Worm (Caenorhabditis elegans): ENCODE results near the gene brc-1.

brc-1 gene

ce11 chrIII:3887586-3887985 lies 24.8 kb upstream of the brc-1 start:
- TF ChIP-seq pbrm-1 (GFP tag; IDR thresholded peaks at IDR 0.05) = no peak
- TF ChIP-seq mel-28 (tag; optimal IDR thresholded peaks at IDR 0.05; ENCODE audit: borderline replicate concordance) = no peak
- TF ChIP-seq lin-35 (GFP tag; optimal IDR thresholded peaks at IDR 0.05) = no peak
- TF ChIP-seq hmg-1.2 (GFP tag; IDR thresholded peaks at IDR 0.05) = peak; percentile 24; the same call in 1 of the 2 replicates
- TF ChIP-seq ztf-25 (GFP tag; IDR thresholded peaks at IDR 0.05) = no peak
- TF ChIP-seq attf-5 (GFP tag; optimal IDR thresholded peaks at IDR 0.05) = peak; percentile 12
- no peak for TF ChIP-seq cebp-1 (GFP tag; IDR thresholded peaks at IDR 0.05)
- TF ChIP-seq cebp-1 (tag; optimal IDR thresholded peaks at IDR 0.05) = peak; percentile 48
- TF ChIP-seq F22D6.2 (tag; optimal IDR thresholded peaks at IDR 0.05) = no peak
- TF ChIP-seq nhr-80 (tag; optimal IDR thresholded peaks at IDR 0.05) = peak; percentile 91
- no peak for TF ChIP-seq hlh-12 (tag; optimal IDR thresholded peaks at IDR 0.05)
- TF ChIP-seq ztf-22 (GFP tag; optimal IDR thresholded peaks at IDR 0.05) = no peak
- TF ChIP-seq dox-1 (GFP tag; IDR thresholded peaks at IDR 0.05) = peak; percentile 74
- no peak for TF ChIP-seq tlf-1 (GFP tag; optimal IDR thresholded peaks at IDR 0.05)
- no peak for TF ChIP-seq xnd-1 (tag; optimal IDR thresholded peaks at IDR 0.05)

DNA sequence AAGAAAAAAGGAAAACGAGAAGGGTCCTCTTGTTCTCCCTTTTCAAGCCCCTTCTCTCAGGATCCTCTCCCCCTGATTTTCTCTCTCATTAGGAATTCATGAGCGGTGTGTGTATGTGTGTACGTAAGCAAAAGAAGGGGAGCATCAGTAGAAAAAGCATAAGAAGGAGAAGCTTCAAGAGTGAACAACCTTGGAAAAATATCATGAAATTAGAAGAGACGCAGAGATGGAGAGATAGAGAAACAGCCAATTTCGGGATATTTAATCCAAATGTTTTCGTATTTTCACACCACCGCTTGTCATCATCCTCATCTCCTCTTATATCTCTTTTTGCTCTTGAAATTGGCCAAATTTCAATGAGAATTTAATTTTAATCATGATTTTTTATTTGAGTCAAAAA lies 20.4 kb upstream of the brc-1 start:
- TF ChIP-seq F55B11.4 (tag; optimal IDR thresholded peaks at IDR 0.05; ENCODE audit: borderline replicate concordance, insufficient read depth) (no peak), hmg-1.2 (GFP tag; IDR thresholded peaks at IDR 0.05) (0 out of 2 replicates have a peak, but pooled peaks have one; percentile 12), akir-1 (GFP tag; optimal IDR thresholded peaks at IDR 0.05) (no peak), ama-1 (optimal IDR thresholded peaks at IDR 0.05) (no peak), ama-1 (GFP tag; optimal IDR thresholded peaks at IDR 0.05) (no peak)

- TF ChIP-seq snpc-4 (GFP tag; optimal IDR thresholded peaks at IDR 0.05) (no peak), snpc-4 (tag; optimal IDR thresholded peaks at IDR 0.05) (peak in 2 of 4 experiments; percentile 20 to 40), somi-1 (GFP tag; optimal IDR thresholded peaks at IDR 0.05) (no peak), cebp-1 (GFP tag; IDR thresholded peaks at IDR 0.05) (no peak), cebp-1 (tag; optimal IDR thresholded peaks at IDR 0.05) (peak; percentile 75), efl-1 (GFP tag; optimal IDR thresholded peaks at IDR 0.05) (no peak), F10E7.11 (tag; optimal IDR thresholded peaks at IDR 0.05) (no peak), hrde-1 (tag; optimal IDR thresholded peaks at IDR 0.05; ENCODE audit: borderline replicate concordance) (no peak), attf-5 (GFP tag; optimal IDR thresholded peaks at IDR 0.05) (no peak), ztf-3 (GFP tag; optimal IDR thresholded peaks at IDR 0.05) (no peak), akir-1 (GFP tag; optimal IDR thresholded peaks at IDR 0.05) (no peak), lir-1 (GFP tag; conservative IDR thresholded peaks at IDR 0.05) (no peak), ceh-91 (GFP tag; IDR thresholded peaks at IDR 0.05) (no peak), madf-3 (GFP tag; IDR thresholded peaks at IDR 0.05) (no peak), athp-1 (tag; optimal IDR thresholded peaks at IDR 0.05) (no peak), F22D6.2 (tag; optimal IDR thresholded peaks at IDR 0.05) (no peak), pha-4 (tag; optimal IDR thresholded peaks at IDR 0.05) (no peak)
Measured at ce11 chrIII:3878986-3879756, 16.4 kb upstream of the brc-1 start.

DNA sequence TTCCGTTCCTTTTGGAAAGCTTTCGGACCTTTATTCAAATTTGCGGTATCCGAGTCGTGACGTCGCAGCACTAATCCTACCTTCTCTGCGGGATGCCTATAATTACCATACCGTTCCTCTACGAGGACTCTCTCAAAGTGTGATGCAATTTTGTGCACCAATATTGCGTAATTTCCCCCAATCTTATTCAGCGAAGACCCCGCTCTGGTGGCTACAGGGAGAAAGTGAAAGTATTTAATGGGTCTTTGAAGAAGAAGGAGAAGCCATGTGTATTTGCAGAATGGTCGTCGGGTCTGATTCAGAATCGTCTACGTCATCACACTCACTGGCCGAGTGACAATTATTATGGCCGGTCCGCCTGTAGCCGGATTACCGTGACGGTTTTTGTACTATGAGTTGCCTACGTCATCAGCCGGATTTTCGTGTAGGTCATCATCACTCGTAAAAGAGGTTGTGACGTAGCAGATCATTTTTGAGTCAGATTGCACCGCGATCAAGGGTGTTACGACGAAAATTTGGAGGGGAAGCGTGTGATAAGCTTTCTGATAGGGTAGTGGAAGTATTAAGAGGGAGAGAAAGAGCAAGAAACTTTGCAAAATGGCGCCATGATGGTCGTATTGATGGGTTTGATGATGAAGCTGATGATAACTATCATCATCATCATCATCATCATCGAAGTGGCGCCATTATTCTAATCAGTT lies 13.6 kb upstream of the brc-1 start:
- TF ChIP-seq cebp-2 (GFP tag; IDR thresholded peaks at IDR 0.05) (0 out of 2 replicates have a peak, but pooled peaks have one; percentile 34), somi-1 (GFP tag; optimal IDR thresholded peaks at IDR 0.05) (no peak), ceh-100 (GFP tag; IDR thresholded peaks at IDR 0.05) (no peak), let-526 (GFP tag; IDR thresholded peaks at IDR 0.05) (no peak), Y53G8AR.9 (GFP tag; conservative IDR thresholded peaks at IDR 0.05) (no peak), hmg-20 (GFP tag; IDR thresholded peaks at IDR 0.05) (no peak), lin-54 (GFP tag; optimal IDR thresholded peaks at IDR 0.05) (no peak), nhr-179 (tag; optimal IDR thresholded peaks at IDR 0.05) (no peak), madf-3 (GFP tag; IDR thresholded peaks at IDR 0.05) (no peak), tbp1 (GFP tag; optimal IDR thresholded peaks at IDR 0.05) (no peak), Y79H2A.3 (GFP tag; conservative IDR thresholded peaks at IDR 0.05) (no peak), aptf-2 (GFP tag; conservative IDR thresholded peaks at IDR 0.05) (no peak), bed-2 (GFP tag; IDR thresholded peaks at IDR 0.05) (no peak), nhr-80 (tag; optimal IDR thresholded peaks at IDR 0.05) (peak; percentile 9), sea-2 (GFP tag; IDR thresholded peaks at IDR 0.05) (no peak)
